Worm (Caenorhabditis elegans) whole organism, midembryonic: ENCODE data around the gene F41D9.2.

Experiments used
- flt-1 ChIP-seq: fragments of 200-800 bp; sonication (Bioruptor generic); IDR thresholded peaks from 2 replicates; pipeline ENCODE4 v1.3.6; 2022; ENCODE audit warnings: missing genetic modification characterization, missing compliant biosample characterization
- ref-1 ChIP-seq: fragments of 200-800 bp; sonication (Bioruptor generic); conservative IDR thresholded peaks from 2 replicates; pipeline ENCODE4 v1.3.6; 2022; ENCODE audit warnings: missing genetic modification reagents, missing genetic modification characterization, missing compliant biosample characterization

ce11 chrX:8416819-8417218 is 32.1 kb upstream of the F41D9.2 start, which contains the start of gene ced-8:
- TF ChIP-seq ref-1 (GFP tag; lab: Robert Waterston, UW): no peak
- TF ChIP-seq flt-1: no peak
